Worm (Caenorhabditis elegans) whole organism, L1 larva: ENCODE measurements around the gene srbc-33.
A peak's percentile ranks its signal among the peaks of the same experiment; 100 is the strongest.

Experiments
- C16A3.4 ChIP-seq: fragments of 150-350 bp; optimal IDR thresholded peaks from 2 replicates; lab custom pipeline; 2014; ENCODE audit warnings: missing biosample characterization, missing genetic modification characterization
- aha-1 ChIP-seq: fragments of 150-350 bp; optimal IDR thresholded peaks from 2 replicates; lab custom pipeline; 2014; ENCODE audit warnings: missing biosample characterization, missing genetic modification characterization
- ama-1 ChIP-seq: fragments of 150-350 bp; optimal IDR thresholded peaks from 2 replicates; lab custom pipeline; 2014
- ceh-82 ChIP-seq, 3 experiments: fragments of 150-350 bp in 1 of 3; sonication (generic microtip) in 2 of 3; optimal IDR thresholded peaks; 2 replicates each; lab custom pipeline; 2014 to 2017; ENCODE audit warnings: missing biosample characterization in 3 of 3, missing genetic modification characterization in 3 of 3
- ces-1 ChIP-seq: fragments of 150-350 bp; optimal IDR thresholded peaks from 2 replicates; lab custom pipeline; 2014; ENCODE audit warnings: missing biosample characterization, missing genetic modification reagents, missing genetic modification characterization
- efl-1 ChIP-seq, 4 experiments: fragments of 150-350 bp; optimal IDR thresholded peaks in 3 of 4; peaks in 1 of 4; 1 replicate in 1 of 4; 2 replicates in 3 of 4; lab custom pipeline; 2014; ENCODE audit warnings: missing biosample characterization in 2 of 4, missing genetic modification characterization in 2 of 4, missing genetic modification reagents in 2 of 4
- elt-2 ChIP-seq: sonication (generic microtip); optimal IDR thresholded peaks from 2 replicates; lab custom pipeline; 2016; ENCODE audit warnings: missing genetic modification characterization, mild to moderate bottlenecking, inconsistent platforms, missing compliant biosample characterization, missing genetic modification reagents
- elt-3 ChIP-seq, 6 experiments: fragments of 150-350 bp in 1 of 6; sonication (generic microtip); optimal IDR thresholded peaks; 2 replicates each; lab custom pipeline; 2017 to 2018; ENCODE audit warnings: missing biosample characterization in 6 of 6, missing genetic modification characterization in 6 of 6, inconsistent platforms in 1 of 6
- ets-5 ChIP-seq: fragments of 200-800 bp; sonication (Bioruptor generic); IDR thresholded peaks from 2 replicates; pipeline ENCODE4 v1.3.6; 2022; ENCODE audit warnings: missing genetic modification characterization, missing compliant biosample characterization
- fkh-10 ChIP-seq: sonication (generic microtip); optimal IDR thresholded peaks from 2 replicates; lab custom pipeline; 2017; ENCODE audit warnings: missing biosample characterization, missing genetic modification reagents, missing genetic modification characterization
- fkh-4 ChIP-seq: sonication (generic microtip); optimal IDR thresholded peaks from 2 replicates; lab custom pipeline; 2016; ENCODE audit warnings: missing compliant biosample characterization, missing genetic modification characterization, borderline replicate concordance
- fos-1 ChIP-seq: fragments of 150-350 bp; optimal IDR thresholded peaks from 2 replicates; lab custom pipeline; 2014; ENCODE audit warnings: missing biosample characterization, missing genetic modification characterization
- hpl-2 ChIP-seq: fragments of 150-350 bp; optimal IDR thresholded peaks from 2 replicates; lab custom pipeline; 2014; ENCODE audit warnings: missing biosample characterization, missing genetic modification reagents, missing genetic modification characterization
- lin-13 ChIP-seq: fragments of 150-350 bp; optimal IDR thresholded peaks from 2 replicates; lab custom pipeline; 2014; ENCODE audit warnings: missing biosample characterization, missing genetic modification reagents, missing genetic modification characterization
- lin-14 ChIP-seq: fragments of 200-800 bp; sonication (Bioruptor generic); optimal IDR thresholded peaks from 2 replicates; lab custom pipeline; 2018; ENCODE audit warnings: mild to moderate bottlenecking, missing genetic modification characterization, moderate library complexity, missing compliant biosample characterization
- lin-15B ChIP-seq: fragments of 150-350 bp; sonication (generic microtip); optimal IDR thresholded peaks from 3 replicates; lab custom pipeline; 2014; ENCODE audit warnings: missing biosample characterization, missing genetic modification characterization
- mab-9 ChIP-seq: fragments of 200-800 bp; sonication (Bioruptor generic); IDR thresholded peaks from 2 replicates; pipeline ENCODE4 v1.3.6; 2022; ENCODE audit warnings: missing genetic modification reagents, missing genetic modification characterization, missing compliant biosample characterization
- nhr-11 ChIP-seq: fragments of 150-350 bp; optimal IDR thresholded peaks from 2 replicates; lab custom pipeline; 2014; ENCODE audit warnings: missing biosample characterization, missing genetic modification characterization
- nhr-12 ChIP-seq: sonication (generic microtip); optimal IDR thresholded peaks from 2 replicates; lab custom pipeline; 2017; ENCODE audit warnings: missing biosample characterization, missing genetic modification characterization
- nhr-237 ChIP-seq: fragments of 150-350 bp; optimal IDR thresholded peaks from 2 replicates; lab custom pipeline; 2014; ENCODE audit warnings: missing biosample characterization, missing genetic modification characterization
- nhr-76 ChIP-seq: sonication (generic microtip); optimal IDR thresholded peaks from 2 replicates; lab custom pipeline; 2017; ENCODE audit warnings: missing biosample characterization, missing genetic modification characterization
- nhr-77 ChIP-seq: fragments of 150-350 bp; optimal IDR thresholded peaks from 2 replicates; lab custom pipeline; 2014; ENCODE audit warnings: missing biosample characterization, missing genetic modification characterization
- nhr-84 ChIP-seq: sonication (generic microtip); optimal IDR thresholded peaks from 2 replicates; lab custom pipeline; 2017; ENCODE audit warnings: missing biosample characterization, missing genetic modification characterization
- pax-3 ChIP-seq: fragments of 200-800 bp; sonication (Bioruptor generic); optimal IDR thresholded peaks from 2 replicates; lab custom pipeline; 2018; ENCODE audit warnings: mild to moderate bottlenecking, missing genetic modification characterization, moderate library complexity, missing compliant biosample characterization
- skn-1 ChIP-seq: fragments of 150-350 bp; optimal IDR thresholded peaks from 2 replicates; lab custom pipeline; 2014; ENCODE audit warnings: missing biosample characterization, missing genetic modification characterization
- snu-23 ChIP-seq: sonication (generic microtip); optimal IDR thresholded peaks from 2 replicates; lab custom pipeline; 2016; ENCODE audit warnings: missing genetic modification characterization, missing compliant biosample characterization
- sox-4 ChIP-seq: sonication (generic microtip); optimal IDR thresholded peaks from 2 replicates; lab custom pipeline; 2016; ENCODE audit warnings: missing genetic modification characterization, missing compliant biosample characterization
- unc-62 ChIP-seq: fragments of 150-350 bp; optimal IDR thresholded peaks from 2 replicates; lab custom pipeline; 2014; ENCODE audit warnings: missing biosample characterization, missing genetic modification reagents, missing genetic modification characterization
- xbp-1 ChIP-seq: sonication (generic microtip); optimal IDR thresholded peaks from 2 replicates; lab custom pipeline; 2016; ENCODE audit warnings: missing genetic modification characterization, missing compliant biosample characterization

The srbc-33 gene

ce11 chrV:3450351-3450750 is 34.3 kb downstream of the srbc-33 start:
- TF ChIP-seq unc-62 (GFP tag; lab: Kevin White, UChicago): no peak
- no peak for TF ChIP-seq ces-1 (GFP tag; lab: Kevin White, UChicago)
- TF ChIP-seq efl-1 (optimal IDR thresholded peaks at IDR 0.05; lab: Kevin White, UChicago): no peak
- TF ChIP-seq efl-1 (GFP tag; optimal IDR thresholded peaks at IDR 0.05 in 1 of 2; lab: Kevin White, UChicago): no peak
- TF ChIP-seq nhr-84 (tag; lab: Kevin White, UChicago): no peak
- no peak for TF ChIP-seq hpl-2
- TF ChIP-seq lin-13 (GFP tag; lab: Kevin White, UChicago): no peak
- TF ChIP-seq elt-3 (tag; optimal IDR thresholded peaks at IDR 0.05; lab: Kevin White, UChicago): no peak
- no peak for TF ChIP-seq nhr-11 (tag; lab: Kevin White, UChicago)
- no peak for TF ChIP-seq lin-15B
- TF ChIP-seq fkh-10 (GFP tag; lab: Kevin White, UChicago): no peak
- no peak for TF ChIP-seq skn-1 (tag; lab: Kevin White, UChicago)

ce11 chrV:3449810-3450209 is 34.8 kb downstream of the srbc-33 start:
- TF ChIP-seq pax-3 (tag; lab: Kevin White, UChicago): no peak
- no peak for TF ChIP-seq C16A3.4 (tag; lab: Kevin White, UChicago)
- TF ChIP-seq snu-23 (GFP tag; lab: Kevin White, UChicago): no peak
- TF ChIP-seq fos-1: no peak
- no peak for TF ChIP-seq ceh-82 (tag; optimal IDR thresholded peaks at IDR 0.05; lab: Kevin White, UChicago)
- no peak for TF ChIP-seq xbp-1 (tag; lab: Kevin White, UChicago)
- no peak for TF ChIP-seq sox-4 (tag; lab: Kevin White, UChicago)
- TF ChIP-seq ama-1 (lab: Kevin White, UChicago): no peak

- TF ChIP-seq mab-9 (GFP tag; lab: Robert Waterston, UW) (no peak), efl-1 (optimal IDR thresholded peaks at IDR 0.05; lab: Kevin White, UChicago) (no peak), efl-1 (GFP tag; optimal IDR thresholded peaks at IDR 0.05 in 1 of 2; lab: Kevin White, UChicago) (peak in 1 of 2 experiments; percentile 83)
These were observed 39.3 kb downstream of the srbc-33 start for ce11 chrV:3445090-3445832.

ce11 chrV:3444777-3445089 is 39.9 kb downstream of the srbc-33 start, which contains the start of gene cfz-2:
cfz-2 (minus strand) TSS chrV:3444877.
- TF ChIP-seq aha-1 (tag; lab: Kevin White, UChicago): no peak
- no peak for TF ChIP-seq lin-14
- TF ChIP-seq fkh-4 (tag; lab: Kevin White, UChicago): no peak
- TF ChIP-seq elt-2 (tag; lab: Kevin White, UChicago): no peak
- TF ChIP-seq ets-5 (GFP tag; lab: Robert Waterston, UW): no peak
- no peak for TF ChIP-seq nhr-12 (tag; lab: Kevin White, UChicago)

- TF ChIP-seq aha-1 (tag; lab: Kevin White, UChicago): no peak
- no peak for TF ChIP-seq efl-1 (optimal IDR thresholded peaks at IDR 0.05; lab: Kevin White, UChicago)
- TF ChIP-seq efl-1 (GFP tag; optimal IDR thresholded peaks at IDR 0.05 in 1 of 2; lab: Kevin White, UChicago): peak in 1 of 2 experiments; percentile 71
- TF ChIP-seq nhr-237 (tag; lab: Kevin White, UChicago): no peak
- no peak for TF ChIP-seq nhr-77
- TF ChIP-seq ets-5 (GFP tag; lab: Robert Waterston, UW): no peak
- TF ChIP-seq skn-1 (tag; lab: Kevin White, UChicago): no peak
- no peak for TF ChIP-seq nhr-76 (tag; lab: Kevin White, UChicago)
- TF ChIP-seq, all 84 proteins: peak for 1
These were observed 42.0 kb downstream of the srbc-33 start for ce11 chrV:3442609-3443008.
